ENCODE assay signal across 1 fruit fly cellular context in genomic region chr2L:8517256-8517694, dm6.
TF ChIP-seq lines count a peak whose summit lies in the region.

Gene mRpL51 (minus strand): TSS chr2L:8517380.
Gene Uba4 (plus strand): TSS chr2L:8517411.

TF ChIP-seq in whole organism, embryonic, 481 proteins besides CTCF, POLR2A, EP300 and RAD21 (continued from another document):
- TF ChIP-seq Scr (GFP tag; IDR thresholded peaks at IDR 0.05; lab: Robert Waterston, UW; ENCODE audit: partially characterized antibody): peak; percentile 66
- TF ChIP-seq ham (GFP tag; IDR thresholded peaks at IDR 0.05; lab: Robert Waterston, UW): no peak
- TF ChIP-seq ftz-f1 (GFP tag; optimal IDR thresholded peaks at IDR 0.05; lab: Kevin White, UChicago): no peak
- peak; percentile 33 for TF ChIP-seq tx (GFP tag; optimal IDR thresholded peaks at IDR 0.05; lab: Kevin White, UChicago)
- TF ChIP-seq Dp (GFP tag; optimal IDR thresholded peaks at IDR 0.05; lab: Kevin White, UChicago): peak; percentile 58
- TF ChIP-seq Eip74EF (GFP tag; optimal IDR thresholded peaks at IDR 0.05; lab: Kevin White, UChicago): no peak
- peak; percentile 40; the same call in 1 of the 2 replicates for TF ChIP-seq hbn (GFP tag; IDR thresholded peaks at IDR 0.05; lab: Robert Waterston, UW; ENCODE audit: partially characterized antibody)
- no peak for TF ChIP-seq abd-A (tag; optimal IDR thresholded peaks at IDR 0.05; lab: Kevin White, UChicago)
- no peak for TF ChIP-seq Trl (optimal IDR thresholded peaks at IDR 0.05; lab: Kevin White, UChicago)
- TF ChIP-seq Trl (GFP tag; optimal IDR thresholded peaks at IDR 0.05; lab: Kevin White, UChicago): peak; percentile 30
- peak; percentile 56 for TF ChIP-seq mirr (GFP tag; optimal IDR thresholded peaks at IDR 0.05; lab: Kevin White, UChicago)
- TF ChIP-seq CG7786 (GFP tag; optimal IDR thresholded peaks at IDR 0.05; lab: Kevin White, UChicago): peak; percentile 7
- peak; percentile 1 for TF ChIP-seq Fer3 (tag; optimal IDR thresholded peaks at IDR 0.05; lab: Kevin White, UChicago)
- TF ChIP-seq CG9797 (GFP tag; optimal IDR thresholded peaks at IDR 0.05; lab: Kevin White, UChicago): no peak
- TF ChIP-seq slbo (GFP tag; IDR thresholded peaks at IDR 0.05; lab: Robert Waterston, UW): no peak
- TF ChIP-seq ERR (GFP tag; optimal IDR thresholded peaks at IDR 0.05; lab: Kevin White, UChicago): peak; percentile 23
- no peak for TF ChIP-seq jing (GFP tag; optimal IDR thresholded peaks at IDR 0.05; lab: Kevin White, UChicago)
- TF ChIP-seq Ets97D (GFP tag; optimal IDR thresholded peaks at IDR 0.05; lab: Kevin White, UChicago): peak; percentile 47
- TF ChIP-seq CG12104 (GFP tag; optimal IDR thresholded peaks at IDR 0.05; lab: Kevin White, UChicago): peak; percentile 1
- no peak for TF ChIP-seq CG15073 (GFP tag; optimal IDR thresholded peaks at IDR 0.05; lab: Kevin White, UChicago)
- TF ChIP-seq CG18262 (tag; optimal IDR thresholded peaks at IDR 0.05; lab: Kevin White, UChicago): peak; percentile 25
- no peak for TF ChIP-seq Lpt (GFP tag; optimal IDR thresholded peaks at IDR 0.05; lab: Kevin White, UChicago)
- TF ChIP-seq CG13624 (GFP tag; optimal IDR thresholded peaks at IDR 0.05; lab: Kevin White, UChicago): peak; percentile 16
- TF ChIP-seq CG34224 (GFP tag; IDR thresholded peaks at IDR 0.05; lab: Robert Waterston, UW; ENCODE audit: partially characterized antibody): peak; percentile 49; the same call in 2 of the 3 replicates
- TF ChIP-seq NFAT (GFP tag; IDR thresholded peaks at IDR 0.05; lab: Robert Waterston, UW): no peak
- TF ChIP-seq sug (tag; optimal IDR thresholded peaks at IDR 0.05; lab: Kevin White, UChicago): peak; percentile 31
- TF ChIP-seq Vsx1 (GFP tag; optimal IDR thresholded peaks at IDR 0.05; lab: Kevin White, UChicago): peak; percentile 100
- TF ChIP-seq pum (GFP tag; optimal IDR thresholded peaks at IDR 0.05; lab: Kevin White, UChicago): peak; percentile 25
- peak; percentile 19 for TF ChIP-seq CG11398 (GFP tag; optimal IDR thresholded peaks at IDR 0.05; lab: Kevin White, UChicago)
- peak; percentile 23 for TF ChIP-seq da (GFP tag; optimal IDR thresholded peaks at IDR 0.05; lab: Kevin White, UChicago)
- no peak for TF ChIP-seq CG1024 (GFP tag; IDR thresholded peaks at IDR 0.05; lab: Robert Waterston, UW)
- TF ChIP-seq Atf3 (GFP tag; optimal IDR thresholded peaks at IDR 0.05; lab: Kevin White, UChicago): no peak
- no peak for TF ChIP-seq sd (tag; optimal IDR thresholded peaks at IDR 0.05; lab: Kevin White, UChicago)
